Fruit fly (Drosophila melanogaster) whole organism, embryonic: ENCODE measurements around the gene Tom70.

Source experiments
- CG10209 ChIP-seq: fragments of 200-800 bp; sonication (Bioruptor generic); optimal IDR thresholded peaks from 3 replicates; lab custom pipeline; 2017; ENCODE audit warnings: missing biosample characterization, mild to moderate bottlenecking, missing genetic modification characterization, missing genetic modification reagents
- CG10366 ChIP-seq: fragments of 200-800 bp; sonication (Bioruptor generic); IDR thresholded peaks from 2 replicates; pipeline ENCODE4 v1.3.6; 2022; ENCODE audit warnings: missing biosample characterization, missing genetic modification characterization
- CG10543 ChIP-seq: fragments of 200-800 bp; sonication (Bioruptor generic); optimal IDR thresholded peaks from 3 replicates; lab custom pipeline; 2017; ENCODE audit warnings: missing biosample characterization, mild to moderate bottlenecking, missing genetic modification characterization, moderate library complexity
- CG13287 ChIP-seq: fragments of 200-800 bp; sonication (Bioruptor generic); IDR thresholded peaks from 2 replicates; pipeline ENCODE4 v1.3.6; 2022; ENCODE audit warnings: missing biosample characterization, missing genetic modification characterization; ENCODE audit not compliant: partially characterized antibody
- CG15601 ChIP-seq: fragments of 200-800 bp; sonication (Bioruptor generic); optimal IDR thresholded peaks from 3 replicates; lab custom pipeline; 2019; ENCODE audit warnings: missing biosample characterization, mild to moderate bottlenecking, missing genetic modification characterization, moderate library complexity
- CG17385 ChIP-seq: fragments of 200-800 bp; sonication (Bioruptor generic); optimal IDR thresholded peaks from 3 replicates; lab custom pipeline; 2018; ENCODE audit warnings: missing biosample characterization, mild to moderate bottlenecking, missing genetic modification characterization
- CG17568 ChIP-seq: fragments of 200-800 bp; sonication (Bioruptor generic); optimal IDR thresholded peaks from 2 replicates; lab custom pipeline; 2018; ENCODE audit warnings: missing biosample characterization, mild to moderate bottlenecking, missing genetic modification characterization, moderate library complexity
- CG2202 ChIP-seq: fragments of 200-800 bp; sonication (Bioruptor generic); optimal IDR thresholded peaks from 2 replicates; lab custom pipeline; 2018; ENCODE audit warnings: missing biosample characterization, mild to moderate bottlenecking, missing genetic modification characterization
- CG31365 ChIP-seq: fragments of 200-800 bp; sonication (Bioruptor generic); optimal IDR thresholded peaks from 2 replicates; lab custom pipeline; 2018; ENCODE audit warnings: missing biosample characterization, mild to moderate bottlenecking, missing genetic modification characterization
- CG33557 ChIP-seq: fragments of 200-800 bp; sonication (Bioruptor generic); optimal IDR thresholded peaks from 2 replicates; lab custom pipeline; 2019; ENCODE audit warnings: missing biosample characterization, mild to moderate bottlenecking, missing genetic modification characterization, moderate library complexity
- CG3726 ChIP-seq: fragments of 200-800 bp; sonication (Bioruptor generic); IDR thresholded peaks from 3 replicates; pipeline ENCODE4, ENCODE4 v1.3.6; 2022; ENCODE audit warnings: missing biosample characterization, missing genetic modification characterization
- CG4730 ChIP-seq: fragments of 200-800 bp; sonication (Bioruptor generic); IDR thresholded peaks from 2 replicates; pipeline ENCODE4 v1.3.6; 2022; ENCODE audit warnings: missing biosample characterization, missing genetic modification characterization
- CG5180 ChIP-seq: fragments of 200-800 bp; sonication (Bioruptor generic); optimal IDR thresholded peaks from 3 replicates; lab custom pipeline; 2017; ENCODE audit warnings: missing biosample characterization, missing genetic modification characterization, mild to moderate bottlenecking, moderate library complexity, missing genetic modification reagents
- CG6254 ChIP-seq: fragments of 200-800 bp; sonication (Bioruptor generic); optimal IDR thresholded peaks from 3 replicates; lab custom pipeline; 2017; ENCODE audit warnings: mild to moderate bottlenecking, missing biosample characterization, missing genetic modification reagents, missing genetic modification characterization
- CG6813 ChIP-seq: fragments of 200-800 bp; sonication (Bioruptor generic); optimal IDR thresholded peaks from 2 replicates; lab custom pipeline; 2017; ENCODE audit warnings: missing biosample characterization, missing genetic modification characterization, mild to moderate bottlenecking, moderate library complexity, missing genetic modification reagents
- CG6854 ChIP-seq: fragments of 200-800 bp; sonication (Bioruptor generic); optimal IDR thresholded peaks from 3 replicates; lab custom pipeline; 2017; ENCODE audit warnings: missing biosample characterization, mild to moderate bottlenecking, missing genetic modification characterization
- CG7745 ChIP-seq: fragments of 200-800 bp; sonication (Bioruptor generic); optimal IDR thresholded peaks from 2 replicates; lab custom pipeline; 2018; ENCODE audit warnings: missing biosample characterization, mild to moderate bottlenecking, missing genetic modification characterization, moderate library complexity
- CG7839 ChIP-seq: fragments of 200-800 bp; sonication (Bioruptor generic); optimal IDR thresholded peaks from 3 replicates; lab custom pipeline; 2018; ENCODE audit warnings: missing biosample characterization, mild to moderate bottlenecking, missing genetic modification characterization, moderate library complexity
- Dip3 ChIP-seq: fragments of 200-800 bp; sonication (Bioruptor generic); optimal IDR thresholded peaks from 3 replicates; lab custom pipeline; 2016; ENCODE audit warnings: missing biosample characterization, missing genetic modification characterization
- ERR ChIP-seq: fragments of 200-800 bp; sonication (Bioruptor generic); optimal IDR thresholded peaks from 2 replicates; lab custom pipeline; 2016; ENCODE audit warnings: missing biosample characterization, missing genetic modification characterization
- Eip74EF ChIP-seq, 2 experiments: fragments of 200-800 bp in 1 of 2; fragments of >200 bp in 1 of 2; sonication (Bioruptor generic) in 1 of 2; optimal IDR thresholded peaks; 2 replicates each; lab custom pipeline; 2017 to 2019; ENCODE audit warnings: missing biosample characterization in 2 of 2, missing genetic modification characterization in 2 of 2, mild to moderate bottlenecking in 1 of 2, moderate library complexity in 1 of 2
- Fer2 ChIP-seq: fragments of 200-800 bp; sonication (Bioruptor generic); optimal IDR thresholded peaks from 2 replicates; lab custom pipeline; 2018; ENCODE audit warnings: missing biosample characterization, mild to moderate bottlenecking, missing genetic modification characterization, moderate library complexity
- H15 ChIP-seq: fragments of 200-800 bp; sonication (Bioruptor generic); IDR thresholded peaks from 3 replicates; pipeline ENCODE4 v1.3.6; 2022; ENCODE audit warnings: missing biosample characterization, missing genetic modification characterization
- H2.0 ChIP-seq: fragments of 200-800 bp; sonication (Bioruptor generic); IDR thresholded peaks from 2 replicates; pipeline ENCODE4 v1.3.6; 2022; ENCODE audit warnings: missing biosample characterization, missing genetic modification characterization
- Hmx ChIP-seq: fragments of 200-800 bp; sonication (Bioruptor generic); optimal IDR thresholded peaks from 2 replicates; lab custom pipeline; 2016; ENCODE audit warnings: missing biosample characterization, missing genetic modification characterization
- Hr39 ChIP-seq: fragments of >200 bp; optimal IDR thresholded peaks from 2 replicates; lab custom pipeline; 2017
- Hr51 ChIP-seq, 2 experiments: fragments of 200-800 bp; sonication (Bioruptor generic); optimal IDR thresholded peaks; 2 replicates in 1 of 2; 3 replicates in 1 of 2; lab custom pipeline; 2016 to 2018; ENCODE audit warnings: missing biosample characterization in 2 of 2, missing genetic modification characterization in 2 of 2, mild to moderate bottlenecking in 1 of 2, moderate library complexity in 1 of 2
- Hr78 ChIP-seq, 2 experiments: fragments of 200-800 bp in 1 of 2; fragments of >200 bp in 1 of 2; sonication (Bioruptor generic) in 1 of 2; optimal IDR thresholded peaks; 2 replicates each; lab custom pipeline; 2017 to 2019; ENCODE audit warnings: missing biosample characterization in 2 of 2, missing genetic modification characterization in 2 of 2, mild to moderate bottlenecking in 1 of 2, moderate library complexity in 1 of 2
- Ptx1 ChIP-seq: fragments of 200-800 bp; sonication (Bioruptor generic); IDR thresholded peaks from 2 replicates; pipeline ENCODE4 v1.3.6; 2022; ENCODE audit warnings: missing biosample characterization, missing genetic modification characterization
- Six4 ChIP-seq: fragments of 200-800 bp; sonication (Bioruptor generic); optimal IDR thresholded peaks from 2 replicates; lab custom pipeline; 2016; ENCODE audit warnings: missing biosample characterization, missing genetic modification characterization
- Xrp1 ChIP-seq: fragments of 200-800 bp; sonication (Bioruptor generic); IDR thresholded peaks from 2 replicates; pipeline ENCODE4 v1.3.6; 2022; ENCODE audit warnings: missing biosample characterization, missing genetic modification characterization
- bbx ChIP-seq: fragments of 200-800 bp; sonication (Bioruptor generic); IDR thresholded peaks from 2 replicates; pipeline ENCODE4 v1.3.6; 2022; ENCODE audit warnings: missing biosample characterization, missing genetic modification characterization; ENCODE audit not compliant: partially characterized antibody
- crol ChIP-seq: fragments of 200-800 bp; sonication (Bioruptor generic); IDR thresholded peaks from 2 replicates; pipeline ENCODE4 v1.3.6; 2022; ENCODE audit warnings: missing biosample characterization, missing genetic modification characterization
- ems ChIP-seq: fragments of 200-800 bp; sonication (Bioruptor generic); optimal IDR thresholded peaks from 3 replicates; lab custom pipeline; 2016; ENCODE audit warnings: missing biosample characterization, missing genetic modification characterization
- fd102C ChIP-seq: fragments of 200-800 bp; sonication (Bioruptor generic); optimal IDR thresholded peaks from 2 replicates; lab custom pipeline; 2018; ENCODE audit warnings: missing biosample characterization, mild to moderate bottlenecking, missing genetic modification characterization, moderate library complexity
- grn ChIP-seq: fragments of 200-800 bp; sonication (Bioruptor generic); optimal IDR thresholded peaks from 3 replicates; lab custom pipeline; 2017; ENCODE audit warnings: missing biosample characterization, missing genetic modification characterization
- her ChIP-seq: fragments of 200-800 bp; sonication (Bioruptor generic); optimal IDR thresholded peaks from 2 replicates; lab custom pipeline; 2016; ENCODE audit warnings: missing biosample characterization, missing genetic modification characterization
- ind ChIP-seq: fragments of 200-800 bp; sonication (Bioruptor generic); optimal IDR thresholded peaks from 3 replicates; lab custom pipeline; 2016; ENCODE audit warnings: missing biosample characterization, missing genetic modification characterization
- odd ChIP-seq: fragments of 200-800 bp; sonication (Bioruptor generic); optimal IDR thresholded peaks from 2 replicates; lab custom pipeline; 2017; ENCODE audit warnings: missing biosample characterization, mild to moderate bottlenecking, missing genetic modification characterization
- p53 ChIP-seq: fragments of 200-800 bp; sonication (Bioruptor generic); optimal IDR thresholded peaks from 2 replicates; lab custom pipeline; 2016; ENCODE audit warnings: missing biosample characterization, missing genetic modification characterization
- pb ChIP-seq: fragments of 200-800 bp; sonication (Bioruptor generic); optimal IDR thresholded peaks from 3 replicates; lab custom pipeline; 2016; ENCODE audit warnings: missing biosample characterization, missing genetic modification characterization
- psq ChIP-seq: fragments of 200-800 bp; sonication (Bioruptor generic); optimal IDR thresholded peaks from 2 replicates; lab custom pipeline; 2017; ENCODE audit warnings: missing biosample characterization, missing genetic modification characterization
- sens-2 ChIP-seq: fragments of 200-800 bp; sonication (Bioruptor generic); IDR thresholded peaks from 2 replicates; pipeline ENCODE4 v1.3.6; 2022; ENCODE audit warnings: missing biosample characterization, missing genetic modification characterization
- unc-4 ChIP-seq: fragments of 200-800 bp; sonication (Bioruptor generic); IDR thresholded peaks from 2 replicates; pipeline ENCODE4 v1.3.6; 2022; ENCODE audit warnings: missing biosample characterization, missing genetic modification characterization; ENCODE audit not compliant: partially characterized antibody
- vvl ChIP-seq: fragments of 200-800 bp; sonication (Bioruptor generic); IDR thresholded peaks from 2 replicates; pipeline ENCODE4 v1.3.6; 2022; ENCODE audit warnings: missing biosample characterization, missing genetic modification characterization

Gene Tom70

dm6 chr2L:12007331-12007791, 30.9 kb downstream of the Tom70 start (continued):
- TF ChIP-seq Six4 (GFP tag; lab: Kevin White, UChicago) (no peak), Eip74EF (GFP tag; optimal IDR thresholded peaks at IDR 0.05; lab: Kevin White, UChicago) (peak in 1 of 2 experiments; percentile 89), H2.0 (GFP tag; lab: Robert Waterston, UW) (no peak), CG10543 (GFP tag; lab: Kevin White, UChicago) (peak; percentile 100), bbx (GFP tag; lab: Robert Waterston, UW) (no peak), CG17568 (GFP tag; lab: Kevin White, UChicago) (peak; percentile 63), CG6854 (GFP tag; lab: Kevin White, UChicago) (peak; percentile 80), CG10209 (GFP tag; lab: Kevin White, UChicago) (peak; percentile 47), CG17385 (GFP tag; lab: Kevin White, UChicago) (peak; percentile 76), odd (GFP tag; lab: Kevin White, UChicago) (peak; percentile 24), Hr51 (GFP tag; optimal IDR thresholded peaks at IDR 0.05; lab: Kevin White, UChicago) (peak; percentile 9 to 69)

DNA sequence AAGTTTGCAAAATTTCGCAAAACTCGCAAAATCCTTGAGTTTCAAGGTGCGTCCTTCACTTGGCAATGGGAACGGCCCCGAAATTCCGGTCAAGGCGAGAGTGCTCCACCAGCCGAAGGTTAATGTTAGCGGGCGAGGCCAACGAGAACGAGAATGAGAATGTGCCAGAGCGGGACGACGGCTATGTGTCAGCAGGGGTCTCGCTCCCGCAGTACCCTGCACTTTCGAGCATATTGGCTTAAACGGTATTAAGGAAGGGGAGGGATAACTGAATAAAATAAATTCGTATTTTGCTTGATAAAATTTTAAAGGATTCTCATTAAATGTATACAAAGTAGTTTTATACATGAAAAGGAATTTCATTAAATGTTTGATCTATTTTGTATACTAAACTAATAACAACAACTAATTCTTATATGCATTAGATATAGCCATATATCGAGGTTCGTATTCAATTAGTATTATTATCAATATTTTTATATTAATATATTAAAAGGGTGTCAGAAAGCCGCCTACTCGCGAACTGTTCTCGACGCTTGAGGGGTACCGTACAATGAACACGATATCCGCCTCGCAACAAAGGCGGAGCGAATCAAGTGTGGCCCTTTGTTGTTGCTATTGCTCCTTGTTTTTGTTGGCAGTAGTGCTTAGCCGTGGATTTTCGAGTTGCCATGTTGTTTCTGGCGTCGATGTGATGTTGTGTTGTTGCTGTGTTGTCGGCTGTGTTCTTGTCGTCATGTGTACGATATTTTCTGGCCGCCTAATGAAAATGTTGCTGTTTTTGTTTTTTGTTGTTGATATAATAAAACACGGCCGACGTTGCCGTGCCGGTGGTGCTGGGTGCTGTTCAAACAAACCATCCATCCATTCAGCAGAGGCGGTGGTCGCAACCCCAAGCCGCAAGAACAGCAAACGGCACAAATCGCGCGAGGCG, 31.6 kb downstream of the Tom70 start:
- TF ChIP-seq Ptx1 (no peak), her (GFP tag; lab: Kevin White, UChicago) (peak; percentile 30), CG15601 (tag; lab: Kevin White, UChicago) (peak; percentile 93), CG6813 (peak; percentile 92), CG4730 (GFP tag; lab: Robert Waterston, UW) (no peak), CG13287 (no peak), psq (GFP tag; lab: Kevin White, UChicago) (peak; percentile 74), CG31365 (tag; lab: Kevin White, UChicago) (no peak), grn (no peak), CG2202 (peak; percentile 87), Dip3 (GFP tag; lab: Kevin White, UChicago) (peak; percentile 19), Fer2 (peak; percentile 86), pb (GFP tag; lab: Kevin White, UChicago) (peak; percentile 26), Hmx (GFP tag; lab: Kevin White, UChicago) (no peak), CG5180 (peak; percentile 68), crol (no peak), CG3726 (GFP tag; lab: Robert Waterston, UW) (no peak), CG7745 (tag; lab: Kevin White, UChicago) (no peak), CG7839 (peak; percentile 98), Xrp1 (GFP tag; lab: Robert Waterston, UW) (no peak), bbx (GFP tag; lab: Robert Waterston, UW) (no peak), Hr78 (GFP tag; optimal IDR thresholded peaks at IDR 0.05; lab: Kevin White, UChicago) (peak in 1 of 2 experiments; percentile 33), ind (GFP tag; lab: Kevin White, UChicago) (peak; percentile 92), fd102C (peak; percentile 52), CG6254 (GFP tag; lab: Kevin White, UChicago) (peak; percentile 81), ems (GFP tag; lab: Kevin White, UChicago) (peak; percentile 73), sens-2 (GFP tag; lab: Robert Waterston, UW) (no peak), vvl (no peak), H15 (GFP tag; lab: Robert Waterston, UW) (no peak), Hr51 (GFP tag; optimal IDR thresholded peaks at IDR 0.05; lab: Kevin White, UChicago) (peak; percentile 41 to 96), CG33557 (peak; percentile 95), CG10366 (GFP tag; lab: Robert Waterston, UW) (no peak), unc-4 (GFP tag; lab: Robert Waterston, UW) (no peak), Hr39 (lab: Kevin White, UChicago) (no peak), p53 (GFP tag; lab: Kevin White, UChicago) (no peak), ERR (GFP tag; lab: Kevin White, UChicago) (peak; percentile 82)
